Fruit fly (Drosophila melanogaster) S2 (cell line): ENCODE data around the gene Pgant35A.

Experiments
- CG8478 ChIP-seq: fragments of >200 bp; optimal IDR thresholded peaks from 2 replicates; lab custom pipeline; 2018
- CTCF ChIP-seq, 2 experiments: fragments of >200 bp; optimal IDR thresholded peaks; 2 replicates each; lab custom pipeline; 2018

Pgant35A gene

DNA sequence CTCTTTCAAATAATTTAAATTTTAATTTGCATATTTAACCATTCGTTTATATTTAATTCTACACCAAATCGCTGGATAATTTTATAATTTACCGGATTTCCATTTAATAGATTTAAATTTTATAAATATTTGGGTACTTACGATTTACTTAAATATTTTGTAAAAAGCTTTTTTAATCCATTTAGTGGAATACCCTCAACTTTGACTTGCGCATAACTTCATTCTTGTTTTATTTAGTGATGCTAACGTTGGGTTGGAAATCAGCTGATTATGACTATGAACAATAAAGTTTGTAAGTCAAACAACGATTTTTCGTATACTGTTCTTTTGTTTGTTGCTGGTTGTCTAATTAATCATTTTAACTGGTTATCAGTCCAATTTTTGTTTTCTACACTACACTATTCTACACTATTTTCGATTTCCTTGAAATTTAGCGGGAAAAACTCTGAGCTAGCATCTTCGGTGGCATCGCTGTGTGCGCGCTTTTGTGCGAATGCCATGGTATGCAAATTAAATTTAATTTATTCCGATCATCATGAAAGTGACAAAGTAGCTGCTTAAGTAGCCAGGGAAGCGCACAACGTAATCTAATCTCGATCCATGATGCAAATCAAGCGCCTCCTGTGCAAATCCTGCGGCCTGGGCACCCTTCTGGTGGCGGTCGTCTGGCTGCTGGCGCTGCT lies at the start of gene Pgant35A:
TSS of gene Pgant35A (plus strand) at position 473 of the 683 bp plus-strand sequence.
- TF ChIP-seq CG8478 (lab: Kevin White, UChicago) (no peak), CTCF (optimal IDR thresholded peaks at IDR 0.05; lab: Kevin White, UChicago) (peak; percentile 4 to 33)

DNA sequence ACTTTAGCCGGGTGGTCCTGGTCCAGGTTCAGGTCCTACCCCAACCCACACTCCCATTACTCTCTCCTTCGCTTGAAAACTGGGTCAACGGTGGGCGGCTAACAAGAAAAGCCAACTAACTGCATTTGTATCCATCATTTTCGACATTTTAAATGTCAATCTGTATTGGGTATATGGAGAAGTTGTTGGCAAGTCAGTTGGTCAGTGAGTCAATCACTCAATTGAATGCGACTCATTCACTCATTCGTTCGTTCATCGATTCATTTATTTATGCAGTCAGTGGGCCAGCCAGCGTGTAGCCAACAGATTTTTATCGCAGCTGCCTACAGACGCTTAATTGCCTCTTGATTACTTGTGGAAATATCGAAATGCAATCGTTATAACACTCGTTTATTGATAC lies 42.3 kb upstream of the Pgant35A start:
- TF ChIP-seq CTCF (optimal IDR thresholded peaks at IDR 0.05; lab: Kevin White, UChicago) (no peak), CG8478 (lab: Kevin White, UChicago) (no peak)

DNA sequence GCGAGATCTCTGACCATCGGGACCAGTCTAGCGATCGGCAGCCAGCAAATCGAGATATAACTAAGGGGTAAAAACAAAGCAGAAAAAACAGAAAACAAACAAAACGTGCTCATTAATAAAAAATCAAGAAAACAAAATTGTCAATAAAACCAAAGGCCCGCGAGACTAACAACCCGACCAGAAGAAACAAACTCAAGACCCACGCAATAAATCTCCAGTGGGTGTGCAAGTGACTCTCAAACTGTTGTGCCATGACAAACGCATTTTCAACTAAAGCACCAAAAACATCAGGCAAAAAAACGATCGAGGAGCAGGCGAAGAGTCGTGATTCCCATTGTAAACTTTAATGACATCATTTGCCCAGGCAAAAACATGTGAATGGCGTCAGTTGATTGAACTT lies 41.1 kb upstream of the Pgant35A start:
- TF ChIP-seq CTCF (optimal IDR thresholded peaks at IDR 0.05; lab: Kevin White, UChicago), result no peak
- no peak for TF ChIP-seq CG8478 (lab: Kevin White, UChicago)

- TF ChIP-seq CG8478 (lab: Kevin White, UChicago), result no peak
- TF ChIP-seq CTCF (optimal IDR thresholded peaks at IDR 0.05; lab: Kevin White, UChicago), result no peak
Measured at dm6 chr2L:14318600-14318999, 40.5 kb upstream of the Pgant35A start.

- TF ChIP-seq CG8478 (lab: Kevin White, UChicago) (no peak), CTCF (optimal IDR thresholded peaks at IDR 0.05; lab: Kevin White, UChicago) (no peak)
Measured at dm6 chr2L:14319005-14319404, 40.0 kb upstream of the Pgant35A start.

dm6 chr2L:14333965-14334364 lies 25.1 kb upstream of the Pgant35A start, which contains the start of gene CG33090:
CG33090 (plus strand) TSS chr2L:14334158.
- no peak for TF ChIP-seq CTCF (optimal IDR thresholded peaks at IDR 0.05; lab: Kevin White, UChicago)

DNA sequence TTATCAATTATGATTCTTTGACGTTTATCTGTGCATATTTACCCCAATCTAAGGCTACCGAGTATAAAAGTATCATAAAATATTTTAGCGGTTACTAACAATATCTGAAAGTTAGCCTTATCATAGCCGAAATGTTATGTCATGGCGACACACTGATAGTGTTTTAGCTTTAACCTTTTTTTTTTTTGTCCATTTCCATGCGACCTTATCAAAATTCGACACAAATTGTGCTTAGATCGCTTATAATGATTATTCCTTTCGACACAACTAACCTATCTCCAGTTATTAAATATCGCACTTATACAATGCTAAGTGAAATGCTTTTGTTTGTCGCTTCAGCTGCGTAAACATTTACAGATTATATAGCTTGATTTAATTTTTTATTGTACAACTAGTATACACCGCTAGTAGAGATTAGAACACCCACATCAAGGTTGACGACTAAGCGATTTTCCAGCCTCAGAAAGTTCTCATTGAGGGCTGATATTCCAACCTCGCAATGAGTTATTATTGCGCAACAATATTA lies 22.7 kb upstream of the Pgant35A start:
- TF ChIP-seq CG8478 (lab: Kevin White, UChicago) (no peak), CTCF (optimal IDR thresholded peaks at IDR 0.05; lab: Kevin White, UChicago) (no peak)

DNA sequence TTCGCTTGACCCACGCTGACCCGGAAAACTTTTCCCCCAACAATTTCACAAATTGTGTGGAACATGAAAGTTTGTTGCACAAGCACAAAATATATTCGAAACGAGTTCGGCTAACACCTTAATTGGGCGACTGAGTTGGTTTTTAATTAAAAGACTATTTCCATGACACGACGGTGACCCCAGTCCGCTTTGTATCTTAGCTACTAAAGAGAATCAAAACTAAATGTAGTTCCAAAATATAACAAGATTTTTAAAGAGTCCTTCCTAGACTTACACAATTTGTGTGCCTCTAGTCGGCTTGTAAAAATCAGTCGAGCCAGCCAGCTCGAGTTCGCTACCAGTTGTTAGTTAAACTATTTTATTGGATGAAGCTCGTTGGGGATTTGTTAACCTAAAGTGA lies 21.1 kb upstream of the Pgant35A start, which contains the start of gene CG15286:
TSS of gene CG15286 (plus strand) at position 301 of the 400 bp plus-strand sequence.
- TF ChIP-seq CTCF (optimal IDR thresholded peaks at IDR 0.05; lab: Kevin White, UChicago) (no peak), CG8478 (lab: Kevin White, UChicago) (no peak)

DNA sequence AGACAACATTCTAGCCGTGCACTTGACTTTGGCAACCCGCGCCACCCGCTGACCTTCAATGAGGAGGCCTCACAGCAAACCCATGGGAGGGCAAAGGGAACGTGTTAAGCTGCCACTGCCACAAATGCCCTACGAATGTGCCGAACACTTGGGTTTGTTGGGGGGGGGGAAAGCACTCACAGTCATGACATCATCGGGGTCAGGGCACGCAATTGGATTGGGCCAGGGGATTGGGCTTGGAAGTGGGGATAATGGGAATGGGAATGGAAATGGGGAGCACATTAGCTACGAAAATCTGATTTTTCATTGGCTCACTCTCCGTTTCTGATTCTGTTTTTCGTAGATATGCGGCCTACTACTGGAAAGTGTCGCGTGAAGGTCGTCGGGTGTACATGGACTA lies 18.1 kb upstream of the Pgant35A start:
- TF ChIP-seq CTCF (optimal IDR thresholded peaks at IDR 0.05; lab: Kevin White, UChicago) (no peak), CG8478 (lab: Kevin White, UChicago) (no peak)

dm6 chr2L:14346588-14346987 lies 12.5 kb upstream of the Pgant35A start, which contains the start of gene Send2:
Send2 (minus strand) TSS chr2L:14346688.
- TF ChIP-seq CTCF (optimal IDR thresholded peaks at IDR 0.05; lab: Kevin White, UChicago) (no peak), CG8478 (lab: Kevin White, UChicago) (no peak)

DNA sequence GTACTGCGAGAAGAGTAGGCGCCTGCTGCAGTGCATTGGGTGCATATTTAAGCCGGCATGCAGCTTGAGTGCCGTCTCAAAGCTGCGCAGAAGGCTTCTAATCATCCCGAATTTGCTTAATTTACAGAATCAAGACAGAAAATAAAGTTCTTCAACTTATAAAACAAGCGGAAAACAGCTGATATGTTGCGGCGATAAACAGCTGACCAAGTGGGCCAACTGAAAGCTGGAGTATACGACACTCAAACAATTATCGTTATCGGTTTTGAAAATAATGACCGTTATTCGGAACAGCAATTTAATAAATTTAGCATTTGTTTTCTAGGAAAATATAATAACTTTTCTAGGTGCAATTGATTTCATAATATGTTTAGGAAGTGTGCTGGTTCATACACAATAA lies 10.4 kb upstream of the Pgant35A start, which contains the start of gene mTTF:
TSS of gene mTTF (minus strand) at position 189 of the 400 bp plus-strand sequence.
- TF ChIP-seq CTCF (optimal IDR thresholded peaks at IDR 0.05; lab: Kevin White, UChicago) (no peak), CG8478 (lab: Kevin White, UChicago) (no peak)

dm6 chr2L:14350587-14350986 lies 8.5 kb upstream of the Pgant35A start:
- TF ChIP-seq CTCF (optimal IDR thresholded peaks at IDR 0.05; lab: Kevin White, UChicago) (no peak), CG8478 (lab: Kevin White, UChicago) (no peak)

dm6 chr2L:14351441-14352127 lies 7.5 kb upstream of the Pgant35A start, which contains the start of gene CG43052:
CG43052 (plus strand) TSS chr2L:14352077.
- TF ChIP-seq CG8478 (lab: Kevin White, UChicago) (no peak), CTCF (optimal IDR thresholded peaks at IDR 0.05; lab: Kevin White, UChicago) (no peak)

dm6 chr2L:14355033-14355851 lies 3.8 kb upstream of the Pgant35A start, which contains the start of gene Rab14:
Rab14 (plus strand) TSS chr2L:14355145.
- TF ChIP-seq CTCF (optimal IDR thresholded peaks at IDR 0.05; lab: Kevin White, UChicago) (peak; percentile 85 to 90), CG8478 (lab: Kevin White, UChicago) (no peak)
